Worm (Caenorhabditis elegans): Measurements from ENCODE around the gene F22E5.22.
"Not testable (repeated sequence)": the region's sequence is repeated elsewhere in the genome, so short reads cannot be mapped to it uniquely, and the experiment has no call there.

F22E5.22 gene

ce11 chrII:2639401-2640088 is 26.2 kb upstream of the F22E5.22 start, which contains the start of gene F22E5.8:
TSS of gene F22E5.8 (plus strand) at chrII:2640038.
- not testable (repeated sequence) for TF ChIP-seq blmp-1 (tag; optimal IDR thresholded peaks at IDR 0.05); bed-3 (GFP tag; optimal IDR thresholded peaks at IDR 0.05); sptf-1 (tag; optimal IDR thresholded peaks at IDR 0.05)

ce11 chrII:2640982-2641381 is 24.7 kb upstream of the F22E5.22 start, which contains the start of gene F22E5.23:
TSS of gene F22E5.23 (plus strand) at chrII:2641282.
- TF ChIP-seq nhr-12 (tag; optimal IDR thresholded peaks at IDR 0.05) (no peak), snpc-4 (tag; optimal IDR thresholded peaks at IDR 0.05) (no peak), elt-3 (tag; optimal IDR thresholded peaks at IDR 0.05) (no peak), mep-1 (tag; optimal IDR thresholded peaks at IDR 0.05) (no peak), ham-2 (GFP tag; optimal IDR thresholded peaks at IDR 0.05) (no peak), zip-8 (tag; optimal IDR thresholded peaks at IDR 0.05) (no peak), lin-32 (GFP tag; optimal IDR thresholded peaks at IDR 0.05) (no peak), sptf-1 (tag; optimal IDR thresholded peaks at IDR 0.05) (no peak)

ce11 chrII:2641777-2642176 is 23.9 kb upstream of the F22E5.22 start, which contains the start of gene F22E5.7:
TSS of gene F22E5.7 (plus strand) at chrII:2642077.
- TF ChIP-seq elt-1 (tag; optimal IDR thresholded peaks at IDR 0.05; ENCODE audit: borderline replicate concordance, insufficient read depth): no peak
- TF ChIP-seq sptf-1 (tag; optimal IDR thresholded peaks at IDR 0.05): no peak
- no peak for TF ChIP-seq cnd-1 (tag; optimal IDR thresholded peaks at IDR 0.05)
- no peak for TF ChIP-seq ceh-43 (GFP tag; optimal IDR thresholded peaks at IDR 0.05)
- TF ChIP-seq flh-1 (GFP tag; optimal IDR thresholded peaks at IDR 0.05): no peak
- no peak for TF ChIP-seq blmp-1 (tag; optimal IDR thresholded peaks at IDR 0.05)
- TF ChIP-seq tbx-8 (GFP tag; optimal IDR thresholded peaks at IDR 0.05): no peak
- TF ChIP-seq hlh-1 (tag; optimal IDR thresholded peaks at IDR 0.05): no peak
- no peak for TF ChIP-seq bed-3 (GFP tag; optimal IDR thresholded peaks at IDR 0.05)
- TF ChIP-seq lin-32 (GFP tag; optimal IDR thresholded peaks at IDR 0.05): no peak

- TF ChIP-seq ces-1 (GFP tag; optimal IDR thresholded peaks at IDR 0.05) (no peak), tbx-8 (GFP tag; optimal IDR thresholded peaks at IDR 0.05) (no peak), bed-3 (GFP tag; optimal IDR thresholded peaks at IDR 0.05) (no peak), zip-8 (tag; optimal IDR thresholded peaks at IDR 0.05) (no peak), ceh-43 (GFP tag; optimal IDR thresholded peaks at IDR 0.05) (no peak), elt-3 (tag; optimal IDR thresholded peaks at IDR 0.05) (no peak), drap-1 (GFP tag; optimal IDR thresholded peaks at IDR 0.05) (no peak), lsy-2 (tag; optimal IDR thresholded peaks at IDR 0.05) (no peak), M03D4.4 (tag; optimal IDR thresholded peaks at IDR 0.05) (no peak), snpc-4 (tag; optimal IDR thresholded peaks at IDR 0.05) (no peak), sem-2 (GFP tag; optimal IDR thresholded peaks at IDR 0.05) (no peak)
Observed at ce11 chrII:2644498-2644897, 21.2 kb upstream of the F22E5.22 start, which contains the start of gene F22E5.11. TSS of gene F22E5.11 (minus strand) at chrII:2644598.

ce11 chrII:2646756-2647155 is 18.9 kb upstream of the F22E5.22 start, which contains the start of gene F22E5.12:
TSS of gene F22E5.12 (minus strand) at chrII:2646856.
- TF ChIP-seq elt-3 (tag; optimal IDR thresholded peaks at IDR 0.05); bed-3 (GFP tag; optimal IDR thresholded peaks at IDR 0.05); snpc-4 (tag; optimal IDR thresholded peaks at IDR 0.05): not testable (repeated sequence)

- TF ChIP-seq blmp-1 (tag; optimal IDR thresholded peaks at IDR 0.05) (no peak), pha-4 (tag; optimal IDR thresholded peaks at IDR 0.05) (no peak), mab-5 (tag; optimal IDR thresholded peaks at IDR 0.05) (no peak), snpc-4 (tag; optimal IDR thresholded peaks at IDR 0.05) (no peak), ceh-83 (GFP tag; optimal IDR thresholded peaks at IDR 0.05) (no peak), sptf-1 (tag; optimal IDR thresholded peaks at IDR 0.05) (no peak), ham-2 (GFP tag; optimal IDR thresholded peaks at IDR 0.05) (no peak)
Observed at ce11 chrII:2649015-2649414, 16.7 kb upstream of the F22E5.22 start.

- no peak for TF ChIP-seq snpc-4 (tag; optimal IDR thresholded peaks at IDR 0.05)
- TF ChIP-seq drap-1 (GFP tag; optimal IDR thresholded peaks at IDR 0.05): no peak
- no peak for TF ChIP-seq ceh-39 (tag; optimal IDR thresholded peaks at IDR 0.05)
- no peak for TF ChIP-seq unc-120 (tag; optimal IDR thresholded peaks at IDR 0.05; ENCODE audit: poor library complexity, severe bottlenecking)
- TF ChIP-seq blmp-1 (tag; optimal IDR thresholded peaks at IDR 0.05): no peak
- no peak for TF ChIP-seq mls-2 (tag; optimal IDR thresholded peaks at IDR 0.05)
- TF ChIP-seq unc-39 (tag; optimal IDR thresholded peaks at IDR 0.05): no peak
- no peak for TF ChIP-seq mep-1 (tag; optimal IDR thresholded peaks at IDR 0.05)
- TF ChIP-seq nhr-12 (tag; optimal IDR thresholded peaks at IDR 0.05): no peak
- TF ChIP-seq nhr-76 (tag; optimal IDR thresholded peaks at IDR 0.05): no peak
- TF ChIP-seq zip-8 (tag; optimal IDR thresholded peaks at IDR 0.05): no peak
- TF ChIP-seq nhr-237 (tag; optimal IDR thresholded peaks at IDR 0.05): no peak
Observed at ce11 chrII:2649539-2649938, 16.2 kb upstream of the F22E5.22 start, which contains the start of the genes F22E5.13 and F22E5.6. TSS of gene F22E5.13 (minus strand) at chrII:2649639. TSS of gene F22E5.6 (plus strand) at chrII:2649835.

Data from whole organism, mixed stage, embryonic.